Worm (Caenorhabditis elegans): ENCODE data around the gene flr-1.
A peak's percentile ranks its signal among the peaks of the same experiment; 100 is the strongest.

flr-1 gene

DNA sequence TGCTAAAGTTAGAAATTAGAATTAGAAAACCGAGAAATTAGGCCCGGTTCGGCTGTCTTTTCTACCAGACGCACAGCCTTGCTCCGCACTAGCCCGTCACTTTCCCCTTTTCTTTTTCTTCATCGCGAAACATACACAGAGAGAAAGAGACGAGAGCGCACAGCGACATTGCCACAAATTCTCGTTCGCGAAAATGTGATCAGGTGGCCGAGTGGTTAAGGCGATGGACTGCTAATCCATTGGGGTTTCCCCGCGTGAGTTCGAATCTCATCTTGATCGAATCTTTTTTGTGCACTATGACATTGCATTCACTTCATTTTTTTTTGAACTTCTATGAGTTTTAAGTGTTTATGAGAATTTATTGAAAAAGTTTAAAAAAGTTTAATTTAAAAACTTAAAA is 13.9 kb downstream of the flr-1 start:
- no peak for TF ChIP-seq nhr-12 (tag; optimal IDR thresholded peaks at IDR 0.05)
- TF ChIP-seq egl-13 (tag; optimal IDR thresholded peaks at IDR 0.05), result peak; percentile 43
- TF ChIP-seq lir-3 (tag; optimal IDR thresholded peaks at IDR 0.05; ENCODE audit: poor library complexity), result no peak
- peak; percentile 57 for TF ChIP-seq jun-1 (tag; optimal IDR thresholded peaks at IDR 0.05)
- no peak for TF ChIP-seq unc-130 (tag; optimal IDR thresholded peaks at IDR 0.05)
- no peak for TF ChIP-seq unc-62 (GFP tag; optimal IDR thresholded peaks at IDR 0.05)
- peak; percentile 74 for TF ChIP-seq snu-23 (GFP tag; optimal IDR thresholded peaks at IDR 0.05)
- TF ChIP-seq fkh-8 (tag; optimal IDR thresholded peaks at IDR 0.05), result peak; percentile 47
- TF ChIP-seq isw-1 (GFP tag; IDR thresholded peaks at IDR 0.05), result peak; percentile 11; the same call in 1 of the 2 replicates
- peak; percentile 53 for TF ChIP-seq nhr-71 (tag; optimal IDR thresholded peaks at IDR 0.05)
- TF ChIP-seq fkh-4 (tag; optimal IDR thresholded peaks at IDR 0.05; ENCODE audit: borderline replicate concordance), result no peak
- no peak for TF ChIP-seq nhr-28 (tag; optimal IDR thresholded peaks at IDR 0.05)
- no peak for TF ChIP-seq nhr-11 (tag; optimal IDR thresholded peaks at IDR 0.05)
- TF ChIP-seq grh-1 (GFP tag; IDR thresholded peaks at IDR 0.05), result no peak
- TF ChIP-seq dsc-1 (tag; optimal IDR thresholded peaks at IDR 0.05), result peak; percentile 81
- no peak for TF ChIP-seq aly-2 (tag; optimal IDR thresholded peaks at IDR 0.05)
- peak; percentile 46 for TF ChIP-seq nhr-20 (tag; optimal IDR thresholded peaks at IDR 0.05)
- TF ChIP-seq tbx-2 (tag; optimal IDR thresholded peaks at IDR 0.05), result peak; percentile 48
- peak; percentile 35 for TF ChIP-seq mep-1 (tag; optimal IDR thresholded peaks at IDR 0.05)
- peak; percentile 25 for TF ChIP-seq unc-86 (tag; optimal IDR thresholded peaks at IDR 0.05)
- peak; percentile 58 for TF ChIP-seq C16A3.4 (tag; optimal IDR thresholded peaks at IDR 0.05)
- TF ChIP-seq swsn-7 (tag; optimal IDR thresholded peaks at IDR 0.05), result peak; percentile 24
- TF ChIP-seq ceh-88 (GFP tag; IDR thresholded peaks at IDR 0.05), result peak; percentile 30; the same call in 1 of the 2 replicates
- TF ChIP-seq sox-4 (tag; optimal IDR thresholded peaks at IDR 0.05), result peak; percentile 33
- TF ChIP-seq sup-37 (GFP tag; optimal IDR thresholded peaks at IDR 0.05), result no peak
- peak; percentile 5 to 44 for TF ChIP-seq lsy-2 (tag; optimal IDR thresholded peaks at IDR 0.05)
- peak; percentile 36 for TF ChIP-seq nhr-90 (tag; optimal IDR thresholded peaks at IDR 0.05; ENCODE audit: poor library complexity)
- TF ChIP-seq snpc-4 (tag; optimal IDR thresholded peaks at IDR 0.05), result no peak
- TF ChIP-seq xbp-1 (tag; optimal IDR thresholded peaks at IDR 0.05), result peak; percentile 30
- TF ChIP-seq rnt-1 (tag; optimal IDR thresholded peaks at IDR 0.05), result peak; percentile 59
- peak; percentile 33 for TF ChIP-seq fos-1 (tag; optimal IDR thresholded peaks at IDR 0.05)
- no peak for TF ChIP-seq pax-3 (tag; optimal IDR thresholded peaks at IDR 0.05)
- TF ChIP-seq zag-1 (tag; optimal IDR thresholded peaks at IDR 0.05), result no peak
- TF ChIP-seq pqm-1 (tag; optimal IDR thresholded peaks at IDR 0.05), result no peak
- peak; percentile 25 for TF ChIP-seq lin-14 (GFP tag; optimal IDR thresholded peaks at IDR 0.05)
- peak in 1 of 2 experiments; percentile 24 for TF ChIP-seq ztf-11 (tag; optimal IDR thresholded peaks at IDR 0.05)
- TF ChIP-seq nhr-77 (tag; optimal IDR thresholded peaks at IDR 0.05), result peak; percentile 29
- TF ChIP-seq efl-1 (optimal IDR thresholded peaks at IDR 0.05), result no peak
- TF ChIP-seq efl-1 (GFP tag; optimal IDR thresholded peaks at IDR 0.05 in 1 of 2), result peak in 1 of 2 experiments; percentile 41
- peak; percentile 68 for TF ChIP-seq fkh-10 (GFP tag; optimal IDR thresholded peaks at IDR 0.05)
- peak in 1 of 2 experiments; percentile 44 for TF ChIP-seq mdl-1 (tag; optimal IDR thresholded peaks at IDR 0.05)
- TF ChIP-seq nhr-19 (GFP tag; conservative IDR thresholded peaks at IDR 0.05), result peak; percentile 50
- TF ChIP-seq ceh-8 (GFP tag; optimal IDR thresholded peaks at IDR 0.05), result no peak
- TF ChIP-seq ceh-82 (tag; optimal IDR thresholded peaks at IDR 0.05), result peak; percentile 9 to 48 (median 45)
- peak in 1 of 2 experiments; percentile 45 for TF ChIP-seq lin-35 (GFP tag; optimal IDR thresholded peaks at IDR 0.05)
- peak; percentile 79 for TF ChIP-seq nhr-47 (tag; optimal IDR thresholded peaks at IDR 0.05)

Data from whole organism, L1 larva.